Worm (Caenorhabditis elegans): ENCODE results near the gene pacs-1.

DNA sequence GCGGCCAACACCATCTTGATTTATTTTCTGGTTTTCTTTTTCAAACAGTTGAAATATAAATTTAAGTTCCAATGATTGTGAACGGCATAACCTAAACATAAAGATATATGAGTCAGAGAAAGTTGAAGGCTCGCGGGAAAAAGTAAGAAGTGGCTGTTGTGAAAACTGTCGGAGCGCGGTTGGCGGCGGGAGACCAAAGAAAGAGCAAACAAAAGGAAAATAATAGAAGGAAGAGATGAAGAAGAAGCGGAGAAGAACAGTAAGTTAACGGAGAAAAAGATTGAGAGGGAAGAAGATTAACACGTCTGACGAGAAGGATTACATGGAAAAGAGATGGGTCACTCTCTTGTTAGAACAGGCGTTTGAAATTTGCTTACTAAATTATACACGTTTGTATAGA, 9.7 kb downstream of the pacs-1 start, which contains the start of gene inx-10:
- TF ChIP-seq elt-3 (tag; optimal IDR thresholded peaks at IDR 0.05) (no peak), lin-13 (GFP tag; optimal IDR thresholded peaks at IDR 0.05) (no peak), unc-62 (GFP tag; optimal IDR thresholded peaks at IDR 0.05) (no peak), ztf-4 (tag; optimal IDR thresholded peaks at IDR 0.05) (no peak), lin-15B (tag; optimal IDR thresholded peaks at IDR 0.05) (no peak), aha-1 (tag; optimal IDR thresholded peaks at IDR 0.05) (no peak), C16A3.4 (tag; optimal IDR thresholded peaks at IDR 0.05) (no peak), snpc-4 (tag; optimal IDR thresholded peaks at IDR 0.05) (no peak), lin-39 (tag; optimal IDR thresholded peaks at IDR 0.05) (no peak), F16B12.6 (tag; optimal IDR thresholded peaks at IDR 0.05) (no peak), dpl-1 (GFP tag; optimal IDR thresholded peaks at IDR 0.05) (no peak), fos-1 (tag; optimal IDR thresholded peaks at IDR 0.05) (no peak), ama-1 (optimal IDR thresholded peaks at IDR 0.05) (no peak)

Data from whole organism, L1 larva.